Worm (Caenorhabditis elegans) whole organism, dauer: ENCODE measurements around the gene sbds-1.

ENCODE experiments used
- unc-62 ChIP-seq: sonication (generic microtip); optimal IDR thresholded peaks from 2 replicates; lab custom pipeline; 2017; ENCODE audit warnings: missing biosample characterization, missing genetic modification reagents, missing genetic modification characterization

Gene sbds-1

DNA sequence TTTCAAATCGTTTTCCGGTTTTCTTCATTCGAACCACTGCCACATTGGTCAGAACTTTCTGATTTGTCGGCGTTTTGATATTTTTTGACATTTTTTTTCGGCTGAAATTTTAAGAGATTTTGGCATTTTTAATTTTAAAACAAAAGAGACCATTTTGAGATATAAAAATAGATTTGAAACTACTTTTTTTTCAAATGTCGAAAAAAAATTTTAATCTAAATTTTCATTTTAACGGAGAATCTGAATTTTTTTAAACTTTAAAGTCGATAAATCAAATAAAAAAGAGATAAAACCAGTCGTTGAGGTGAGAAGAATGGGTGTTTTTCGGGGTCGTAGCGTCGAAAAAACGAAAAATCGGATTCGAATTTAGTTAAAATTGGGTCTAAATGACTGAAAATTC is at the start of gene sbds-1:
sbds-1 (minus strand) TSS at position 101 of the 400 bp plus-strand sequence.
- TF ChIP-seq unc-62 (GFP tag; lab: Kevin White, UChicago), result no peak

DNA sequence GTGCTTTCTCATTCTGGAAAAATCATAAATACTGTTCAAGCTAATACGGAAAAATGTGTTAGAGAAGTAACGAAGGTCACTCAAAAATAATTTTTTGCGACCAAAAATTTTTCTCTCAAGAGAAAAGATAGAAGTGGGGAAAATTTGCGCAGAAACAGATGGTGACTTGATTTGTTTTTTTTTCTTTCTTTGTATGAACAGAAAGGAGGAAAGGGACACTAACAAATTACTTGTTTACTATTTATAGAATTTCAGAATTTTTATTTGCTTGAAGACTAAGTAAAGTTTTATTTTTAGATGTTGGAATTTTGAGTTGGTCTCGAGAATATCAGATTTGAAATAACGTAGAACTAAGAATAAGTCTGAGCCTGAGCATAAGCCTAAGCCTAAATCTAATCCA is 45.1 kb upstream of the sbds-1 start, which contains the start of gene W02B3.4:
W02B3.4 (minus strand) TSS at position 101 of the 400 bp plus-strand sequence.
- TF ChIP-seq unc-62 (GFP tag; lab: Kevin White, UChicago), result no peak

DNA sequence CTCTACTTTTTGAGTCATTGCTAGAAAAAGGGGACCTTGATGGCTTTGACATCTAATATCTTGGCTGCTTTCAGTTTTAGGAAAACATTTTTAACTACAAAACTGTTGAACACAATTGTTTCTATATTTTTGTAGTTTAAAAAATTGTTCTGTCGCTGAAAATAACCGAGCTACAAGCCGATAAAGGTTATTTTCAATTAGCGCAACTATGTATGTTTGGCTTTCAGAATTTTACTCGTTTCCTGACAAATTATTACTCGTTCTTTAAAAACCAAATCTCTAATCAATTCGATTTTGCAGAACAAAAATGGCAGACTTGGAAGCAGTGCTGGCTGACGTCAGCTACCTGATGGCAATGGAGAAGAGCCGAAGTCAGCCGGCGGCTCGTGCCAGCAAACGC is 37.6 kb upstream of the sbds-1 start, which contains the start of gene grk-2:
grk-2 (plus strand) TSS at position 301 of the 400 bp plus-strand sequence.
- no peak for TF ChIP-seq unc-62 (GFP tag; lab: Kevin White, UChicago)

DNA sequence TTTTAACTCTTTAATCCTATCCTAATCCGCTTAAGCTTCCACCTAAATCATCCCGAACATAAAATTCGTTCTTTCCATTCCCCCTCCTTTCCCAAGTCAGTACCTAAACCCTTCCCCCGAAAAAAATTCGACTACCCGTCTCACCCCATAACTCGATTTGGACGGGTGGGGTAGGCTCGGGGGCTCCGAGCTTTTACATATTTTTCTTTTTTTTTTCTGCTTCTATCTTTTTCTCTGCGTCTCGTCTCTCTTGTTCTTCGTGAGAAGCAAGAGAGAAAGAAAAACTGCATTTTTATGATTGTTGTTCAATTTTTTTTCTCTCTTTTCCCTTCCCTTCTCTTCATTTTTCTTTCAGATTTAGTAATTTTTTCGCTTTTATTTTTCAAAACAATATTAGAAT is 37.2 kb upstream of the sbds-1 start:
- no peak for TF ChIP-seq unc-62 (GFP tag; lab: Kevin White, UChicago)

DNA sequence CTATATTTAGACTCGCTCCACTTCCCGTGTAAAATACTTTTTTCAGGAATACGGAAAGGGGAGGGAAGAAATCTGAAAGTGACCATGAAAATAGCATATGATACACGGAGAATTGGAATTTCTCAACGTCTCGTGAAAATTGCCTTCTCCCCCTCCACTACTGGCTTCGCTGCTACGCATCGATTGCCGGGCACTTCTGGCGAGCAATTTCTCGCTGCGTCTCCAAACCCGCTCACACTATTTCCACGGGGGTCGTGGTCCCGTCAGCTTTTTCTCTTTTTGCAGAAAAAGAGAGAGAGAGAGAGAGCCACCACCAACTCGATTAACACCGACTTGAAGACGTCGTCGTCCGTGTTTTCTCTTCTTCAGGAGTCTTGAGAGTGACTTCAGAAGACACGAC is 32.8 kb upstream of the sbds-1 start:
- TF ChIP-seq unc-62 (GFP tag; lab: Kevin White, UChicago), result no peak

DNA sequence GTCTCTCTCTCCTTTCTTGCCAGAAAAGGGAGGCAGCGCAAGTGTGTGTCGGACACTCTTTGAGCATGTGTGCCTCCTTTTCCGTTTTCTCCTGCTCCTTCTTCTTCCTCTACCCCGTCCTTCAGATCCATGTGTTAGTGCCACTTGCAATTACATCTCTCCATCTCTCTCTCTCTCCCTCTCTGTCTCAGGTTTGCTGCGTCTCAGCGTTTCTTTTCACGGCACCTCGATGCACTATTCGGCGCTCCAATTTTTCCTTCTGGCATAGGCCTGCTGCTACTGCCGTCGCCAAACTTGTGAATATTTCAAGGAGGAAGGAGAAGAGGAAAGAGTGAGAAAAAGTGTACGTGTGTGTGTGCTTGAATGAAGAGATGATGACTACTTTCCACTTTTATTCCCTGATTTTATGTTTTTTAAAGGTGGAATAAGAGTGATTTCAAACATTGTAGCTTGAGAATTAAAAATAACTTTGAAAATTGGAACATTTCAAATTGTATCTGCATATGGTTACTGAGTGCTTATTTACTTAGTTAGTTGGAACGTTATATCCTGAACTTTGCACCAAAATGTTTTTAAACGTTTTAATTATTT is 30.2 kb upstream of the sbds-1 start, which contains the start of gene W02B3.3:
W02B3.3 (minus strand) TSS at position 131 of the 591 bp plus-strand sequence.
- no peak for TF ChIP-seq unc-62 (GFP tag; lab: Kevin White, UChicago)

DNA sequence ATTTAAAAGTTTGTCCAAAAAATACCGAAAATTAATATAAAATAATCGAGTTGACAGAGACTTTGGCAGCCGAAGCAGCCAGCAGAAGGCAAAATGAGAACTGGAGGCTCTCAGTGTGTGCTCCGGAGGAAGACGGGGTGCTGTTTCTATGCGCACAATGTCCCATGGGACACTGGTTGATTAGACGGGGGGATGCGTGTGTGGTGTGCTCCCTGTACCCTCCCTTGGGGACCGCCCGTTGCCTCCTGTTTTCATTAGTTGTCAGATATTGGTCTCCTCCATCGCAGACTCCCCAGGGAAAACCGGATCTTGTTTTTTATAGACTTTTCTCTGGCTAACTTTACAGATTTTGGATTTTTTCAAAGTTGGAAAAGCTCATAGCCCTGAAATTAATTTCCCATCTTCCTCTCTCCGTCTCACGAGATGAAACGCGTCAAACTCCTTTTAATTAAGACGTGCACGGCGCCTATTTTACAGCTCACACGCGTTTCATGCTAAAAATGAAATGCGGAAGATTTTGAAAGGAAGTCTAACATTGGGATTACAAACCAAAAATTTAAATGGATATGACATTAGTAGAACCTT is 27.0 kb upstream of the sbds-1 start, which contains the start of gene C09F5.3:
C09F5.3 (minus strand) TSS at position 94 of the 585 bp plus-strand sequence.
- TF ChIP-seq unc-62 (GFP tag; lab: Kevin White, UChicago), result no peak

DNA sequence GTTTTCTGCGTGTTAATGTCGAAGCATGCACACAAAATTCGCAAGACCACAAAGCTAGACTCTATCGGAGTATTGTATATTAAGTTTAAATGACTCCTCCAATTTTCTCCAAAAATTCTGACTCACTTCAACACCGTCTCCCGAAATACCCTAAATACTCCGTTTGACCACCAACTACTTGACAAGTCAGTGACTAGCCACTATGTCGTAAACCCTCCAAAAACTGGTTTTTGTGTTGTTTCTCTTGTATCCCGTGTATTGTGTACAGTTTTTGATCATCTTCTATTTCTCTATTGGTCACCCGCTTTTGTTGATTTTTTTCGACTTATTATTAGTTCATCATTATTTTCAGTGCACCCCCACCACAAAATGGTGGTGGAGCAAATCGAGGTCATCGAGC is 20.1 kb upstream of the sbds-1 start, which contains the start of gene C09F5.1:
C09F5.1 (plus strand) TSS at position 353 of the 400 bp plus-strand sequence.
- TF ChIP-seq unc-62 (GFP tag; lab: Kevin White, UChicago), result no peak

DNA sequence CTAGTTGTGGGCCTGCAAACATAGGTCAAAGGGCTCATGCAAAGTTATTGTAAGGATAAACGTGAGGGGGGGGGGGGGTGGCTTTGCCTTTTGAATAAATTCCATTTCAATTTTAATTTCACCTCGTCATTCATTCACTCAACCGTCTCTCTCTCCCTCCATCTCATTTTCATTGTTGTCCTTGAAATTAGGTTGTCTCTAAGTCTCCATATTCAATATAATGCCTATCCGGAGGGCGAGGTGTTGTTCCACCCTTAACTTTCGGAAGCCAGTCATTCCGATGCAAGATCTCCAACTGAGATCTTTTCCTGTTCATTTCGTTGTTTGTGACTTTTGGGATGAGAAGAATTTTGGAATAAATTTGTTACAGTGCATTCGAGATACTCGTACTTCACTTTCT is 19.0 kb upstream of the sbds-1 start:
- TF ChIP-seq unc-62 (GFP tag; lab: Kevin White, UChicago), result no peak

DNA sequence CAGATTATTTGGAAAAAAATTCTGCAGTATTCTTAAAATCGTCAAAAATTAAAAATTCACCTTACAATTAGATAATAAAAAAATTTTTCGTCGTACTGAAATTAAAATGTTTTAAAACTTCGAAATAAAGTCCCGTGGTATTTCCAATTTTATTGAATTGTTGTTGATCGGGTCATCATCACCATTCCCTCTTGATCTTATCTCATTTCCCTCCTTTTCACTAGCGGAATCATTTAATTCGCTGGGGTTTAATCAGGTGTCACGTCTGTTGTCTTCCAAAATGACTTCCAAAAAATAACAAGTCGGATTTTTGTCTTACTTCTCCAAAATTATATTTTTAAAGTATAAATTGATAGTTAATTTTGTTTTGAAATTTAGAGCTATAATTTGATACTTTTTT is 18.4 kb upstream of the sbds-1 start:
- no peak for TF ChIP-seq unc-62 (GFP tag; lab: Kevin White, UChicago)

DNA sequence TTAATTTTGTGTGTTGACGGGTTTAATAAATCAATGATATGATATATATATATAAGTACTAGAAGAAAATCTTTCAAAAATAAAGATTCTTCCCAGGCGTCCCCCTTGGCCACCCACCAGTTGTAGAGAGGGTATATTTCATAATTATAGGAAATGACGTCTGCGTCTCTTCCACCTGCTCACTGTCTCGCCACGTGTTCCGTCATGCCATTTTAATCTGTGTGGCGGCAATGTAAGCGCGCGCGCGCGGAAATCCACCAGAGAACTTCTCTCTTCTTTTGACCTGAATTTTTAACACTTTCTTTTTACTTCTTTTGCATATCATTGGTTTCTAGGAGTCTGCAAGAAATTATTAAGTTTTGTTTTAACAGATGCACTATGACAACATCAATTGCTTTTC is 16.1 kb upstream of the sbds-1 start:
- TF ChIP-seq unc-62 (GFP tag; lab: Kevin White, UChicago), result no peak

DNA sequence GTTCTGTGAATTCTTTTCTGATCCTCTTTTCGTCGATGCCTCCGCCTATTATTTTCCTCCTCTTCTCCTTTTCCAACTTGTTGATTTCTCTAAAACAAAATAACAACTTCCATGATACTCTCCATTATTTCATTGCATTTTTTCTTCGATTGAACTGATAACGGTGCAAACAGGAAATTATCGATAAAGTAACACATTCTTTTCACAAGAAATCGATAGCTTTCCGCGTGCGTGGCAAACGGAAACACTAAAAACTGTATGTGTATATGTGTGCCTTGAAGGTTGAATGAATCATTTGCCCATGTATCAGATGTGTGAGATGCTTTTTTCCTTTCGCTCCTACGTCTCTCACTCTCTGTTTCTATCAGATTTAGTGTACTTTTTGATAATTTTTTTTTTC is 13.4 kb upstream of the sbds-1 start:
- no peak for TF ChIP-seq unc-62 (GFP tag; lab: Kevin White, UChicago)

DNA sequence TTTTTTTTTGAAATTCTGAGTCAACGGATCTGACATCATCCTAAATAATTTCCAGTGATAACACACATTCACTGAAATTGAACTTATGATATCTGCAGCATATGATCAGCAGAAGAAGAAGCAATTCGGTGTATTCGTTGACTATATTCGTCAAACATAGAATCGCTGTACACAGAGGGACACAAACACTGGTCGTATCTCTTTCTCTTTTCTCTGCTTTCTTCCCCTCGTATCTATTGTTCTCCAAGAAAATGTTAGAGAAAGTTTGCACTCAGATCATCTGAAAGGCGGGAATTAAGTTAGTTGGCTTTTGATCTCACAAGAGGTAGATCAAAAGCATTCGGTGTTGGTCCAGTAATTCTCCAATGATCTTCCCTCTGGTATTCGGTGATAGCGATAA is 12.3 kb upstream of the sbds-1 start:
- TF ChIP-seq unc-62 (GFP tag; lab: Kevin White, UChicago), result no peak

DNA sequence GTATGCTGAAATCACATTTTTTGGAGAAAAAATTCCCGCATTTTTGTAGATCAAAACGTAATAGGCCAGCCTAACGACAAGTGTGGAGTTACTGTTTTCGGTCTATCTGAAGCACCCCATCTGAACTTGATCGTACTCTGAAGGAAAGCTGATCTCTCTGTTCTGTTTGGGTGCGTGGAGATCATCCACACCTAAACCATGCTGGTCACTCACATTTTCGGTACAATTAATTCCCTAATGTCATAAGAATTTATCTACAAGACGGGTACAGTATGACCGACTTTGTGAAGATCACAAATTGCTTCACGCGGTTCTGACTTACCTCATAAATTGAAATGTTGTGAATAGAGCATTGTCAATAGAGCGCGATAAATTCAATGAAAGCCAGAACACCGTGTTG is 11.7 kb upstream of the sbds-1 start:
- no peak for TF ChIP-seq unc-62 (GFP tag; lab: Kevin White, UChicago)

DNA sequence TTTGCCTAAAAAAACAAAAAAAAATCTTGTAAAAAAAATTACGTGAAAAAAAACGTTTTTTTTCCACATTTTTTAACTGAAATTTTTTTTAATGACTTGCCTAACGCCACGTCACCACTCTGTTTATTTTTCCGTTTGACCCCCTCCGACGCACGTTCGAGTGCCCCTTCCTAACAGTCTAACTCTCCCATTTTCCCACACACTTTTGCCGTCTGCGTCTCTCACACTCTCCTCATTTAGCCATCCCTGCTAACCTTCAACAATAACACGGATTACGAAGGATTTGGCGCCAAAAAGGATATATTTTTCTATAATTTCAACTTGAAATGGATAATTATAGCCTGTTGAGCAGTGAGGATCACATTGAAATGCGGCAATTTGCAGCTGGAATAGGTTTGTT is 9.0 kb upstream of the sbds-1 start:
- no peak for TF ChIP-seq unc-62 (GFP tag; lab: Kevin White, UChicago)

DNA sequence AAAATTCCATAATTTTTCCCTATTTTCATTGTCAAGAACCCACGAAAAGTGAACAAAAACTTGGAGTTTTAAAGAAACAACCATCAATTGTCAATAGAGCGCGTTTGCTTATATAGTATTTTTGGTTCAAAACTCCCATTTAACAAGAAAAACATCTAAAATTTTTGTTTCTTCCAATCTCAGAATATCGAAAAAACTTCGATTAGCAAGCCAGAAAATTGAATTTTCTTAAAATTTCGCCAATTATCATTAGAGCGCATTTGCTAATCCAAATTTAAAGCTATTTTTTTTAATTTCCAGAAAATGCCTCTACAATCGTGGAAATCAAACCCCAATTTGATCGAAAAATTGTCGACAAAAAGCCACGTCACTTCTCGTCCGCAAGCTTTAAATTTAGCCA is 8.2 kb upstream of the sbds-1 start, which contains the start of gene orai-1:
orai-1 (plus strand) TSS at position 301 of the 400 bp plus-strand sequence.
- TF ChIP-seq unc-62 (GFP tag; lab: Kevin White, UChicago), result no peak

DNA sequence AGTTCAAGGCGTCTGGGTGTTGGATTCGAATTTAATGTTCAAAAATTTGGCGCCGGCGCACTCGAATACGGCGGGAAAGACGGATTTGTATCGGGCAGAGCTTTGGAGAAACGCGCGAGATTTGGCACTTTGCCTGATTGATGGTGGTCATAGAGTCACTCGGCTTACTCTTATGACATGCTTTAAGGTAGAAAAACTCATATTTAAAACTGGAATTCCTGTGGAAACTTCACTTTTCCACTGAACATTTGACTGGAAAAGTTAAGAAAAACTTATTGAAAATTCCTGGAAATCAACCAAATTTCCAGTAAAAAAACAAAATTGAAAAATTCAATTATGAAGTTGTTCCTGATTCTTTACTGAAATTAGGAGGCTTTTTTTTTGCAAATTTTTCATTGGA is 6.4 kb upstream of the sbds-1 start:
- no peak for TF ChIP-seq unc-62 (GFP tag; lab: Kevin White, UChicago)
